Fruit fly (Drosophila melanogaster) whole organism, embryonic: ENCODE measurements around the gene CG3764.

Experiments used
- ATbp ChIP-seq: fragments of 200-800 bp; sonication (Bioruptor generic); optimal IDR thresholded peaks from 2 replicates; lab custom pipeline; 2017; ENCODE audit warnings: missing biosample characterization, mild to moderate bottlenecking, missing genetic modification characterization, missing genetic modification reagents
- Adf1 ChIP-seq: fragments of 200-800 bp; sonication (Bioruptor generic); IDR thresholded peaks from 2 replicates; pipeline ENCODE4 v1.3.6; 2022; ENCODE audit warnings: missing biosample characterization, missing genetic modification characterization
- Atf-2 ChIP-seq: fragments of 200-800 bp; sonication (Bioruptor generic); optimal IDR thresholded peaks from 2 replicates; lab custom pipeline; 2016; ENCODE audit warnings: missing biosample characterization, missing genetic modification characterization
- Blimp-1 ChIP-seq: fragments of 200-800 bp; sonication (Bioruptor generic); optimal IDR thresholded peaks from 3 replicates; lab custom pipeline; 2018; ENCODE audit warnings: missing biosample characterization, missing genetic modification characterization, mild to moderate bottlenecking, moderate library complexity, missing genetic modification reagents
- BtbVII ChIP-seq: fragments of 200-800 bp; sonication (Bioruptor generic); optimal IDR thresholded peaks from 3 replicates; lab custom pipeline; 2017; ENCODE audit warnings: missing biosample characterization, mild to moderate bottlenecking, missing genetic modification characterization
- CG10147 ChIP-seq: fragments of 200-800 bp; sonication (Bioruptor generic); optimal IDR thresholded peaks from 2 replicates; lab custom pipeline; 2019; ENCODE audit warnings: missing biosample characterization, mild to moderate bottlenecking, missing genetic modification characterization, moderate library complexity
- CG10543 ChIP-seq: fragments of 200-800 bp; sonication (Bioruptor generic); optimal IDR thresholded peaks from 3 replicates; lab custom pipeline; 2017; ENCODE audit warnings: missing biosample characterization, mild to moderate bottlenecking, missing genetic modification characterization, moderate library complexity
- CG12299 ChIP-seq: fragments of 200-800 bp; sonication (Bioruptor generic); optimal IDR thresholded peaks from 2 replicates; lab custom pipeline; 2018; ENCODE audit warnings: missing biosample characterization, mild to moderate bottlenecking, missing genetic modification characterization
- CG13624 ChIP-seq: fragments of 200-800 bp; sonication (Bioruptor generic); optimal IDR thresholded peaks from 2 replicates; lab custom pipeline; 2016; ENCODE audit warnings: missing biosample characterization, missing genetic modification characterization
- CG14965 ChIP-seq: fragments of 200-800 bp; sonication (Bioruptor generic); optimal IDR thresholded peaks from 2 replicates; lab custom pipeline; 2016; ENCODE audit warnings: missing biosample characterization, missing genetic modification characterization, borderline replicate concordance
- CG15073 ChIP-seq: fragments of 200-800 bp; sonication (Bioruptor generic); optimal IDR thresholded peaks from 2 replicates; lab custom pipeline; 2016; ENCODE audit warnings: missing biosample characterization, missing genetic modification characterization
- CG16815 ChIP-seq: fragments of 200-800 bp; sonication (Bioruptor generic); optimal IDR thresholded peaks from 3 replicates; lab custom pipeline; 2017; ENCODE audit warnings: missing biosample characterization, mild to moderate bottlenecking, missing genetic modification characterization
- CG18764 ChIP-seq: fragments of 200-800 bp; sonication (Bioruptor generic); optimal IDR thresholded peaks from 3 replicates; lab custom pipeline; 2016; ENCODE audit warnings: missing biosample characterization, missing genetic modification characterization
- CG31388 ChIP-seq: fragments of 200-800 bp; sonication (Bioruptor generic); optimal IDR thresholded peaks from 2 replicates; lab custom pipeline; 2016; ENCODE audit warnings: missing biosample characterization, missing genetic modification characterization
- CG32532 ChIP-seq: fragments of 200-800 bp; sonication (Bioruptor generic); IDR thresholded peaks from 2 replicates; pipeline ENCODE4 v1.3.6; 2022; ENCODE audit warnings: missing biosample characterization, missing genetic modification characterization
- CG32767 ChIP-seq: fragments of 200-800 bp; sonication (Bioruptor generic); IDR thresholded peaks from 2 replicates; pipeline ENCODE4 v1.3.6; 2022; ENCODE audit warnings: missing biosample characterization, missing genetic modification characterization
- CG3281 ChIP-seq: fragments of 200-800 bp; sonication (Bioruptor generic); optimal IDR thresholded peaks from 3 replicates; lab custom pipeline; 2017; ENCODE audit warnings: missing biosample characterization, mild to moderate bottlenecking, missing genetic modification characterization
- CG3847 ChIP-seq: fragments of 200-800 bp; sonication (Bioruptor generic); IDR thresholded peaks from 2 replicates; pipeline ENCODE4 v1.3.6; 2022; ENCODE audit warnings: missing biosample characterization, missing genetic modification characterization
- CG6683 ChIP-seq: fragments of 200-800 bp; sonication (Bioruptor generic); optimal IDR thresholded peaks from 2 replicates; lab custom pipeline; 2017; ENCODE audit warnings: missing biosample characterization, mild to moderate bottlenecking, missing genetic modification characterization, missing genetic modification reagents
- Doc2 ChIP-seq: fragments of 200-800 bp; sonication (Bioruptor generic); IDR thresholded peaks from 2 replicates; pipeline ENCODE4 v1.3.6; 2022; ENCODE audit warnings: missing biosample characterization, missing genetic modification characterization
- Drgx ChIP-seq: fragments of 200-800 bp; sonication (Bioruptor generic); IDR thresholded peaks from 2 replicates; pipeline ENCODE4 v1.3.6; 2022; ENCODE audit warnings: missing biosample characterization, missing genetic modification characterization
- HHEX ChIP-seq: fragments of 200-800 bp; sonication (Bioruptor generic); optimal IDR thresholded peaks from 3 replicates; lab custom pipeline; 2017; ENCODE audit warnings: missing biosample characterization, mild to moderate bottlenecking, missing genetic modification characterization, missing genetic modification reagents
- HLH3B ChIP-seq: fragments of 200-800 bp; sonication (Bioruptor generic); IDR thresholded peaks from 2 replicates; pipeline ENCODE4 v1.3.6; 2022; ENCODE audit warnings: missing biosample characterization, missing genetic modification characterization
- HLH4C ChIP-seq: fragments of 200-800 bp; sonication (Bioruptor generic); IDR thresholded peaks from 3 replicates; pipeline ENCODE4 v1.3.6; 2022; ENCODE audit warnings: missing biosample characterization, missing genetic modification characterization; ENCODE audit not compliant: partially characterized antibody
- Hey ChIP-seq: fragments of 200-800 bp; sonication (Bioruptor generic); optimal IDR thresholded peaks from 3 replicates; lab custom pipeline; 2018; ENCODE audit warnings: missing biosample characterization, mild to moderate bottlenecking, missing genetic modification characterization
- Jarid2 ChIP-seq: fragments of 200-800 bp; sonication (Bioruptor generic); optimal IDR thresholded peaks from 3 replicates; lab custom pipeline; 2017; ENCODE audit warnings: mild to moderate bottlenecking, missing biosample characterization, missing genetic modification reagents, missing genetic modification characterization
- Meics ChIP-seq: fragments of 200-800 bp; sonication (Bioruptor generic); optimal IDR thresholded peaks from 2 replicates; lab custom pipeline; 2017; ENCODE audit warnings: missing biosample characterization, mild to moderate bottlenecking, missing genetic modification characterization
- Nf-YA ChIP-seq: fragments of 200-800 bp; sonication (Bioruptor generic); IDR thresholded peaks from 2 replicates; pipeline ENCODE4 v1.3.6; 2022; ENCODE audit warnings: missing biosample characterization, missing genetic modification characterization
- Nf-YC ChIP-seq: fragments of 200-800 bp; optimal IDR thresholded peaks from 3 replicates; lab custom pipeline; 2019; ENCODE audit warnings: missing biosample characterization, mild to moderate bottlenecking, missing genetic modification characterization, moderate library complexity
- PHDP ChIP-seq: fragments of 200-800 bp; sonication (Bioruptor generic); optimal IDR thresholded peaks from 3 replicates; lab custom pipeline; 2018; ENCODE audit warnings: missing biosample characterization, mild to moderate bottlenecking, missing genetic modification characterization, moderate library complexity
- Sox102F ChIP-seq: fragments of 200-800 bp; sonication (Bioruptor generic); optimal IDR thresholded peaks from 2 replicates; lab custom pipeline; 2018; ENCODE audit warnings: missing biosample characterization, mild to moderate bottlenecking, missing genetic modification characterization, moderate library complexity
- ap ChIP-seq: fragments of 200-800 bp; sonication (Bioruptor generic); IDR thresholded peaks from 2 replicates; pipeline ENCODE4 v1.3.6; 2022; ENCODE audit warnings: missing biosample characterization, missing genetic modification characterization
- br ChIP-seq: fragments of >200 bp; optimal IDR thresholded peaks from 2 replicates; lab custom pipeline; 2017
- chinmo ChIP-seq: fragments of 200-800 bp; sonication (Bioruptor generic); IDR thresholded peaks from 4 replicates; pipeline ENCODE4 v1.3.6; 2022; ENCODE audit warnings: missing biosample characterization, missing genetic modification characterization; ENCODE audit not compliant: partially characterized antibody
- gcm2 ChIP-seq: fragments of 200-800 bp; sonication (Bioruptor generic); optimal IDR thresholded peaks from 2 replicates; lab custom pipeline; 2016; ENCODE audit warnings: missing biosample characterization, missing genetic modification characterization
- grn ChIP-seq: fragments of 200-800 bp; sonication (Bioruptor generic); optimal IDR thresholded peaks from 3 replicates; lab custom pipeline; 2017; ENCODE audit warnings: missing biosample characterization, missing genetic modification characterization
- nau ChIP-seq: fragments of 200-800 bp; sonication (Bioruptor generic); optimal IDR thresholded peaks from 3 replicates; lab custom pipeline; 2017; ENCODE audit warnings: missing biosample characterization, mild to moderate bottlenecking, missing genetic modification characterization, missing genetic modification reagents
- nerfin-2 ChIP-seq: fragments of 200-800 bp; sonication (Bioruptor generic); IDR thresholded peaks from 2 replicates; pipeline ENCODE4 v1.3.6; 2022; ENCODE audit warnings: missing biosample characterization, missing genetic modification characterization; ENCODE audit not compliant: partially characterized antibody
- oc ChIP-seq: fragments of 200-800 bp; sonication (Bioruptor generic); optimal IDR thresholded peaks from 2 replicates; lab custom pipeline; 2018; ENCODE audit warnings: missing biosample characterization, mild to moderate bottlenecking, missing genetic modification characterization, moderate library complexity
- p53 ChIP-seq: fragments of 200-800 bp; sonication (Bioruptor generic); optimal IDR thresholded peaks from 2 replicates; lab custom pipeline; 2016; ENCODE audit warnings: missing biosample characterization, missing genetic modification characterization
- rib ChIP-seq: fragments of 200-800 bp; sonication (Bioruptor generic); IDR thresholded peaks from 2 replicates; pipeline ENCODE4 v1.3.6; 2022; ENCODE audit warnings: missing biosample characterization, missing genetic modification characterization
- schlank ChIP-seq: fragments of 200-800 bp; sonication (Bioruptor generic); optimal IDR thresholded peaks from 2 replicates; lab custom pipeline; 2018; ENCODE audit warnings: missing biosample characterization, mild to moderate bottlenecking, missing genetic modification characterization
- slbo ChIP-seq: fragments of 200-800 bp; sonication (Bioruptor generic); IDR thresholded peaks from 2 replicates; pipeline ENCODE4 v1.3.6; 2022; ENCODE audit warnings: missing biosample characterization, missing genetic modification characterization
- stc ChIP-seq: fragments of 200-800 bp; sonication (Bioruptor generic); IDR thresholded peaks from 2 replicates; pipeline ENCODE4 v1.3.6; 2022; ENCODE audit warnings: missing biosample characterization, missing genetic modification characterization
- tx ChIP-seq: fragments of 200-800 bp; sonication (Bioruptor generic); optimal IDR thresholded peaks from 2 replicates; lab custom pipeline; 2016; ENCODE audit warnings: missing biosample characterization, missing genetic modification characterization
- zfh2 ChIP-seq: fragments of 200-800 bp; sonication (Bioruptor generic); optimal IDR thresholded peaks from 2 replicates; lab custom pipeline; 2016; ENCODE audit warnings: missing biosample characterization, missing genetic modification characterization

The CG3764 gene

DNA sequence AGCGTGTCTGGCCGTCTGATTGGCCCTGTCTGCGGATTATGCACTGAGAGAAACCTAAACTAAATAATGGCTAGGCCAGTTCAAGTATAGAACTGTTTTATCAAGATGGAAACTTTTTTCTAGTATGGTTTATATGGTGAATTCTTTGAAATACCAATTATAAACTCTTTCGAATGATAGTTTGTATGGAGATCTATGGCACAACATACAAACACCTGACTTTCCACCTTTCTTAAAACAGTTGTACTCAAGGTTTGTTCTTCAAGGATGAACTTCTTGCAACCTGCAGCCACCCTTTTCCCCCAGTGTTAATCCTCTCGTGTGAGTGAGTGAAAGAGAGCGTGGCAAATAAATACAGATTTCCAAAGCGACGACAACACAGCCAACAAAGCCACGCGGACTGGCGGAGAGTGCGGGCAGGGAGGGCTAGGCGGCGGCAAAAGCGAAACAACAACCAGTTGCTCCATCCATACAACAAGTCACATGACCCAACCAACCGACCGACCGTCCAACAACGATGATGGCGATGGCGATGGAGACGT, 8.1 kb downstream of the CG3764 start (continued):
- peak; percentile 73 for TF ChIP-seq Drgx (GFP tag; lab: Robert Waterston, UW)

DNA sequence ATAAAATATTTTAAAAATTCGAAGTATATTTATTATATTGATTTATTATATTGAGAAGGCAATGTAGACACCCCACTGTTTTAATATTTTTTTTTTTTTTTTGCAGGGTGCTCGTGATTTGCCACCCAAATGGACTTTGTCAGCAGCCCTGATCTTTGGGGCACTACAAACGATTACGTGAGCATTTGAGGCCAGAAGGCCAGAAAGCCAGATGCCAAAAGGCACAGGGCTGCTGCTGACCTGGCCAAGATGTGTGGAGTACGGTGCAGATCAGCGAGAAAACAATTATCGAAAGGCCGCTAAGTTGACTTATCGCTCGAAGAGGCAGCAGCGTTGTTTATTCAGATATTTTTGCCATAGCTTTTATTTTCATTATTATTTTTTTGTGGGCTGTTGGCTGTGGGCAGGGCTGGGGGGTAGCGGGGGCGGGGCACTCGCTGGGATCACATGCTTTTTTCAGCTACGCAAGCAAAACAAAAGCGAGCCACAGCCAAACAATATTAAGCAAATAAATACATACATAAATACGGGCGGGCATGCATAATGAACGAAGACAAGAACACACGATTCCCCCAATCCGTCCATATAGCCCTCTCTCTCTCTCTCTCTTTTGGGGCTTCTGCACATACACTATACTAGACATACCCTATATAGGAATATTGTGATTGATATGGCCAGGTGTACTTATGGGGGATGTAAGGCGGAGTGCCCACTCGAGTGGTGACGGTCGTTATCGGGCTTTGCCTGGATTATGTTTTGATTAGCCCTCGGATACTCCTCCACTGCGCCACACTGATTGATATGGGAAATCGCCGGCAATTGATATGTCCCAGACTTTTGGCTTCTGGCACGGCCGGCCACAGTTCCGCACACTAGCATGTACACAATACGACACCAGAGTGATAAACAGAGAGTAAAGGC, 8.9 kb downstream of the CG3764 start:
- TF ChIP-seq Blimp-1 (GFP tag; lab: Kevin White, UChicago) (peak; percentile 7), CG31388 (no peak), Doc2 (GFP tag; lab: Robert Waterston, UW) (no peak), grn (GFP tag; lab: Kevin White, UChicago) (peak; percentile 90), Nf-YA (no peak; the same call in 1 of the 2 replicates), CG16815 (GFP tag; lab: Kevin White, UChicago) (no peak), stc (GFP tag; lab: Robert Waterston, UW) (no peak), PHDP (no peak), Adf1 (peak; percentile 31; the same call in 1 of the 2 replicates), CG3847 (GFP tag; lab: Robert Waterston, UW) (no peak), CG14965 (GFP tag; lab: Kevin White, UChicago) (no peak), slbo (GFP tag; lab: Robert Waterston, UW) (peak; percentile 56), CG10543 (GFP tag; lab: Kevin White, UChicago) (peak; percentile 95), Meics (GFP tag; lab: Kevin White, UChicago) (no peak), CG18764 (no peak), CG12299 (peak; percentile 11), Nf-YC (tag; lab: Kevin White, UChicago) (no peak), BtbVII (GFP tag; lab: Kevin White, UChicago) (peak; percentile 57), HLH3B (GFP tag; lab: Robert Waterston, UW) (0 out of 2 replicates have a peak, but pooled peaks have one; percentile 15), nau (GFP tag; lab: Kevin White, UChicago) (peak; percentile 48), CG10147 (peak; percentile 42), CG32767 (GFP tag; lab: Robert Waterston, UW) (no peak), CG3281 (GFP tag; lab: Kevin White, UChicago) (peak; percentile 44), CG32532 (GFP tag; lab: Robert Waterston, UW) (no peak), CG13624 (GFP tag; lab: Kevin White, UChicago) (no peak), CG15073 (no peak), schlank (tag; lab: Kevin White, UChicago) (peak; percentile 7), CG6683 (GFP tag; lab: Kevin White, UChicago) (peak; percentile 7), Jarid2 (GFP tag; lab: Kevin White, UChicago) (peak; percentile 7), Sox102F (GFP tag; lab: Kevin White, UChicago) (peak; percentile 17), ATbp (GFP tag; lab: Kevin White, UChicago) (peak; percentile 44), Atf-2 (no peak), chinmo (GFP tag; lab: Robert Waterston, UW) (peak; percentile 91; the same call in 2 of the 4 replicates), oc (no peak), gcm2 (GFP tag; lab: Kevin White, UChicago) (no peak), HLH4C (GFP tag; lab: Robert Waterston, UW) (no peak), HHEX (peak; percentile 15), br (lab: Kevin White, UChicago) (no peak), p53 (GFP tag; lab: Kevin White, UChicago) (no peak), Hey (peak; percentile 69), zfh2 (GFP tag; lab: Kevin White, UChicago) (no peak), nerfin-2 (GFP tag; lab: Robert Waterston, UW) (no peak), ap (GFP tag; lab: Robert Waterston, UW) (no peak), tx (no peak), rib (GFP tag; lab: Robert Waterston, UW) (peak; percentile 57)
